Fruit fly (Drosophila melanogaster) whole organism, pupa: ENCODE measurements around the gene p53.

Experiments
- CG10348 ChIP-seq: fragments of 200-800 bp; sonication (Bioruptor generic); IDR thresholded peaks from 2 replicates; pipeline ENCODE4 v1.3.6; 2022; ENCODE audit warnings: missing biosample characterization, missing genetic modification characterization
- CG17806 ChIP-seq: fragments of 200-800 bp; sonication (Bioruptor generic); optimal IDR thresholded peaks from 2 replicates; lab custom pipeline; 2018; ENCODE audit warnings: missing biosample characterization, mild to moderate bottlenecking, missing genetic modification characterization, moderate library complexity
- CG4496 ChIP-seq: fragments of 200-800 bp; sonication (Bioruptor generic); IDR thresholded peaks from 3 replicates; pipeline ENCODE4 v1.3.6; 2022; ENCODE audit warnings: missing biosample characterization, missing genetic modification characterization
- Pif1B ChIP-seq: fragments of 200-800 bp; sonication (Bioruptor generic); optimal IDR thresholded peaks from 3 replicates; lab custom pipeline; 2016; ENCODE audit warnings: missing biosample characterization, missing genetic modification characterization

dm6 chr3R:23038062-23038461 lies 15.8 kb downstream of the p53 start:
- TF ChIP-seq CG10348 (GFP tag; lab: Robert Waterston, UW) = no peak
- TF ChIP-seq CG17806 = no peak
- TF ChIP-seq CG4496 (GFP tag; lab: Robert Waterston, UW) = no peak
- TF ChIP-seq Pif1B (GFP tag; lab: Kevin White, UChicago) = no peak
